Worm (Caenorhabditis elegans): ENCODE measurements around the gene T20D4.10.
"Not testable (repeated sequence)": the region's sequence is repeated elsewhere in the genome, so short reads cannot be mapped to it uniquely, and the experiment has no call there.

T20D4.10 gene

DNA sequence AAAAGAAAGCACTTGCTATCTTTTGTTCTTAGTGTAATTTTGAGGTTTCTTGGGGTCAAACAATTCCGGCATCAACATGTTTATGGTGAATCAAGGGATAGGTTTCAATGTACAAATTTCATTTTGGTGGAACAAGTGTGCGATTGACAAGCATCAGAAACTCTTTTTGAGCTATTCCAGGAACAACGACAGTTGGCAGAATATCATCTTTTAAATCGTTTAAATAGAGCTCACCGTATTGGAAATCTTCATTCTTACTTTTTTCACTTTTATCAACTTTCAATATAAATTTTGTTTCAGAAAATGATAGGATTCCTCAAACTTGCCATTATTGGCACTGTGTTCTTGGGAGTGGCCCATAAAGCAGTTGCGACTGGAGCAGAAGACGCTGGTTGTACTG lies at the start of gene T20D4.10:
T20D4.10 (plus strand) TSS at position 301 of the 400 bp plus-strand sequence.
- TF ChIP-seq nhr-2, sptf-1, nhr-237 (tag; optimal IDR thresholded peaks at IDR 0.05): not testable (repeated sequence)

DNA sequence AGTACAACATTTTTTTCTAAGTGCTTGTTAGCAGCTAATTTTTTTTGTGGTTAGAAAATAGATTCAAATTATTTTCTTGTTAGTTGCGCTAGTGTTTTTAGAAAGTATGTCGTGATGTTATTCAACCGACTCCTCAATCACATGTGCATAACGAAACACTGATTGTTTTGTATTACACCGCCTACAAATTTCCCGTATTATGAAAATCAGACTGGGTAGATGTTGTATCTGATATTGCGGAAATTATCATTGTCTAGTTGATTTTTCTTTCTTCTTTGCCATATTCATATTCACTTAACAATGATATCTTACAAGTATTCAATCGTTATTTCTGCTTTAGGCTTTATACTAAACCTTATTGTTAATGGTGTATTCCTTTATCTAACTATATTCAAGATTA lies 48.8 kb upstream of the T20D4.10 start, which contains the start of gene str-63:
str-63 (plus strand) TSS at position 301 of the 400 bp plus-strand sequence.
- no peak for TF ChIP-seq ceh-83 (GFP tag; optimal IDR thresholded peaks at IDR 0.05)

- TF ChIP-seq ceh-83 (GFP tag; optimal IDR thresholded peaks at IDR 0.05) = no peak
- no peak for TF ChIP-seq nhr-76 (tag; optimal IDR thresholded peaks at IDR 0.05)
- TF ChIP-seq nhr-2 (tag; optimal IDR thresholded peaks at IDR 0.05) = no peak
- no peak for TF ChIP-seq snpc-4 (tag; optimal IDR thresholded peaks at IDR 0.05)
- TF ChIP-seq ham-2 (GFP tag; optimal IDR thresholded peaks at IDR 0.05) = no peak
- no peak for TF ChIP-seq unc-39 (tag; optimal IDR thresholded peaks at IDR 0.05)
- no peak for TF ChIP-seq lsy-2 (tag; optimal IDR thresholded peaks at IDR 0.05)
Measured at ce11 chrV:3352925-3353324, 47.1 kb upstream of the T20D4.10 start, which contains the start of gene C17B7.12. C17B7.12 (plus strand) TSS chrV:3353225.

DNA sequence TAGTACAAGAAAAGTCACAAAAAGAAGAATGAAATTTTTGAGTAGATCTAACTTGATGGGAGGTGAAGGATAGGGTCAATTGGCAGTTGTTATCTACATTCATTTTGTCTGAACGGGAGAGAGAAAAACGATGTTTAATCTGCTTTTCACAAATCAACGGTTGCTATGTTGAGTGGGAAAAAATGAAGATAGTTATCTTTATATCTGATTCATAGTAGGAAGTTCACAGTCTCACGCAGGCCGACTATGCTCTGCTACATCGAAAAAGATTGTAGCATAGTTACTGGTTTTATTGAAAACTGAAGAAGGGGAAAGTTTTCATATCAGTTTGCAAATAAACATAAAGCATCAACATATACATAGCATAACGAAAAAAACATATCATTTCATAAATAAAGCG lies 44.5 kb upstream of the T20D4.10 start:
- no peak for TF ChIP-seq nhr-76 (tag; optimal IDR thresholded peaks at IDR 0.05)
- no peak for TF ChIP-seq sptf-1 (tag; optimal IDR thresholded peaks at IDR 0.05)
- TF ChIP-seq mep-1 (tag; optimal IDR thresholded peaks at IDR 0.05) = no peak
- TF ChIP-seq zip-8 (tag; optimal IDR thresholded peaks at IDR 0.05) = no peak
- TF ChIP-seq unc-62 (GFP tag; optimal IDR thresholded peaks at IDR 0.05) = no peak
- no peak for TF ChIP-seq snpc-4 (tag; optimal IDR thresholded peaks at IDR 0.05)
- no peak for TF ChIP-seq lin-13 (tag; optimal IDR thresholded peaks at IDR 0.05)
- no peak for TF ChIP-seq elt-3 (tag; optimal IDR thresholded peaks at IDR 0.05)
- no peak for TF ChIP-seq lin-32 (GFP tag; optimal IDR thresholded peaks at IDR 0.05)
- TF ChIP-seq ceh-83 (GFP tag; optimal IDR thresholded peaks at IDR 0.05) = no peak
- no peak for TF ChIP-seq nhr-2 (tag; optimal IDR thresholded peaks at IDR 0.05)
- no peak for TF ChIP-seq ceh-43 (GFP tag; optimal IDR thresholded peaks at IDR 0.05)
- no peak for TF ChIP-seq nhr-12 (tag; optimal IDR thresholded peaks at IDR 0.05)

ce11 chrV:3357106-3357505 lies 42.9 kb upstream of the T20D4.10 start, which contains the start of gene scrm-3:
scrm-3 (minus strand) TSS chrV:3357206.
- TF ChIP-seq drap-1 (GFP tag; optimal IDR thresholded peaks at IDR 0.05) (no peak), unc-62 (GFP tag; optimal IDR thresholded peaks at IDR 0.05) (no peak), mls-2 (tag; optimal IDR thresholded peaks at IDR 0.05) (no peak), elt-1 (tag; optimal IDR thresholded peaks at IDR 0.05; ENCODE audit: borderline replicate concordance, insufficient read depth) (no peak), nhr-12 (tag; optimal IDR thresholded peaks at IDR 0.05) (no peak), lin-13 (tag; optimal IDR thresholded peaks at IDR 0.05) (no peak), M03D4.4 (tag; optimal IDR thresholded peaks at IDR 0.05) (no peak), blmp-1 (tag; optimal IDR thresholded peaks at IDR 0.05) (no peak), nhr-28 (tag; optimal IDR thresholded peaks at IDR 0.05) (no peak), cnd-1 (tag; optimal IDR thresholded peaks at IDR 0.05) (no peak), nhr-76 (tag; optimal IDR thresholded peaks at IDR 0.05) (no peak), sptf-1 (tag; optimal IDR thresholded peaks at IDR 0.05) (no peak)

DNA sequence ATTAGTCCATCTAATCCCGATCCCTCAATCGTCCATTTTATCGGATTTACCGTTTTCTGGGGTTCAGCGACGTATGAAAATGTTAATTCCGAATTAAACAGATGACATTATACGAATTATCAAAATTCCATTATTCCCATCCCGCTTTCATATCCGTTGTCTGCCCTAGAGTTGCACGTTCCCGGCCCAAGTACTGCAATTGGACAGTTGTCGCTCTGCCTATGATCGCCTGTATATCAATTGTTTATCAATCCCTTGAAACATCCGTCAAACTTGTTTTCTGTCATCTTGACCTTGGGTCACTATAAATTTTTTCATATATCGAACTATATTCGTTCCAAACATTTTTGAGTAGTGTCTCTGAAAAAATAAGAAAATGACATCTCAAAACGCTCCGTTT lies 41.8 kb upstream of the T20D4.10 start, which contains the start of gene C04E12.5:
C04E12.5 (plus strand) TSS at position 301 of the 400 bp plus-strand sequence.
- TF ChIP-seq mep-1 (tag; optimal IDR thresholded peaks at IDR 0.05) (no peak), mab-5 (tag; optimal IDR thresholded peaks at IDR 0.05) (no peak), blmp-1 (tag; optimal IDR thresholded peaks at IDR 0.05) (no peak), zip-8 (tag; optimal IDR thresholded peaks at IDR 0.05) (no peak), elt-3 (tag; optimal IDR thresholded peaks at IDR 0.05) (no peak), flh-1 (GFP tag; optimal IDR thresholded peaks at IDR 0.05) (no peak)

DNA sequence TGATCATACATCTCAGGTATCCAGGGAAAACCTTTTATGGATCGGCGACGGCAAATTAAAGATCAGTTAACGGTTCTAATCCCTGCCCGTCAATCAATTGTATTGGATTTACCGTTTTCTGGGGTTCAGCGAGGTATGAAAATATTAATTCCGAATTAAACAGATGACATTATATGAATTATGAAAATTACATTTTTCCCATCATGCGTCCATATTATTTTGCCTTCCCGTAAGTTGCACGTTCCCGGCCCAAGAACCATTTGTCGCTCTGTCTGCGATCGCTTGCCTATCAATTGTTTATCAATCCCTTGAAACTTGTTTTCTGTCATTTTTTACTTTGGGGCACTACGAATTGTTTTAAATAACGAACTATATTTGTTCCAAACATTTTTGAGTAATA lies 38.4 kb upstream of the T20D4.10 start:
- no peak for TF ChIP-seq ceh-83 (GFP tag; optimal IDR thresholded peaks at IDR 0.05)
- no peak for TF ChIP-seq elt-3 (tag; optimal IDR thresholded peaks at IDR 0.05)
- no peak for TF ChIP-seq unc-120 (tag; optimal IDR thresholded peaks at IDR 0.05; ENCODE audit: poor library complexity, severe bottlenecking)
- no peak for TF ChIP-seq nhr-28 (tag; optimal IDR thresholded peaks at IDR 0.05)
- TF ChIP-seq unc-62 (GFP tag; optimal IDR thresholded peaks at IDR 0.05) = no peak
- TF ChIP-seq nhr-237 (tag; optimal IDR thresholded peaks at IDR 0.05) = no peak
- no peak for TF ChIP-seq drap-1 (GFP tag; optimal IDR thresholded peaks at IDR 0.05)
- no peak for TF ChIP-seq nhr-76 (tag; optimal IDR thresholded peaks at IDR 0.05)
- no peak for TF ChIP-seq nhr-2 (tag; optimal IDR thresholded peaks at IDR 0.05)
- TF ChIP-seq nhr-12 (tag; optimal IDR thresholded peaks at IDR 0.05) = no peak
- TF ChIP-seq zip-8 (tag; optimal IDR thresholded peaks at IDR 0.05) = no peak
- no peak for TF ChIP-seq ces-1 (GFP tag; optimal IDR thresholded peaks at IDR 0.05)
- TF ChIP-seq unc-39 (tag; optimal IDR thresholded peaks at IDR 0.05) = no peak
- TF ChIP-seq elt-1 (tag; optimal IDR thresholded peaks at IDR 0.05; ENCODE audit: borderline replicate concordance, insufficient read depth) = no peak

Data from whole organism, mixed stage, embryonic.